Worm (Caenorhabditis elegans) whole organism, L3 larva: ENCODE results near the gene F45G2.9.

ENCODE experiments used
- R02D3.7 ChIP-seq: fragments of 150-350 bp; optimal IDR thresholded peaks from 2 replicates; lab custom pipeline; 2014; ENCODE audit warnings: missing biosample characterization, missing genetic modification characterization
- ZK546.5 ChIP-seq: sonication (generic microtip); optimal IDR thresholded peaks from 2 replicates; lab custom pipeline; 2017; ENCODE audit warnings: missing biosample characterization, missing genetic modification characterization
- ama-1 ChIP-seq: fragments of 150-350 bp; optimal IDR thresholded peaks from 2 replicates; lab custom pipeline; 2018
- ceh-16 ChIP-seq: sonication (generic microtip); optimal IDR thresholded peaks from 2 replicates; lab custom pipeline; 2017; ENCODE audit warnings: missing biosample characterization, missing genetic modification characterization
- ceh-28 ChIP-seq: fragments of 150-350 bp; optimal IDR thresholded peaks from 2 replicates; lab custom pipeline; 2014; ENCODE audit warnings: missing biosample characterization, missing genetic modification reagents, missing genetic modification characterization
- ceh-82 ChIP-seq: fragments of 150-350 bp; optimal IDR thresholded peaks from 2 replicates; lab custom pipeline; 2014; ENCODE audit warnings: missing biosample characterization, missing genetic modification characterization
- ceh-9 ChIP-seq: sonication (generic microtip); optimal IDR thresholded peaks from 2 replicates; lab custom pipeline; 2018; ENCODE audit warnings: missing biosample characterization, missing genetic modification characterization
- egl-27 ChIP-seq: sonication (generic microtip); optimal IDR thresholded peaks from 4 replicates; lab custom pipeline; 2017; ENCODE audit warnings: missing biosample characterization, missing genetic modification reagents, missing genetic modification characterization
- egl-5 ChIP-seq: fragments of 150-350 bp; optimal IDR thresholded peaks from 2 replicates; lab custom pipeline; 2017; ENCODE audit warnings: missing biosample characterization, missing genetic modification reagents, missing genetic modification characterization, inconsistent platforms
- elt-1 ChIP-seq: fragments of 150-350 bp; optimal IDR thresholded peaks from 2 replicates; lab custom pipeline; 2014; ENCODE audit warnings: missing biosample characterization, missing genetic modification characterization
- elt-2 ChIP-seq: sonication (generic microtip); optimal IDR thresholded peaks from 2 replicates; lab custom pipeline; 2016; ENCODE audit warnings: missing genetic modification reagents, mild to moderate bottlenecking, missing genetic modification characterization, missing compliant biosample characterization
- elt-3 ChIP-seq, 3 experiments: fragments of 150-350 bp in 1 of 3; sonication (generic microtip) in 2 of 3; optimal IDR thresholded peaks; 2 replicates in 2 of 3; 4 replicates in 1 of 3; lab custom pipeline; 2014 to 2017; ENCODE audit warnings: missing biosample characterization in 3 of 3, missing genetic modification characterization in 3 of 3
- eor-1 ChIP-seq, 2 experiments: fragments of 150-350 bp; optimal IDR thresholded peaks; 2 replicates each; lab custom pipeline; 2014 to 2018; ENCODE audit warnings: missing biosample characterization in 2 of 2, missing genetic modification characterization in 2 of 2
- fkh-10 ChIP-seq: sonication (generic microtip); optimal IDR thresholded peaks from 2 replicates; lab custom pipeline; 2017; ENCODE audit warnings: missing biosample characterization, missing genetic modification reagents, missing genetic modification characterization
- fkh-2 ChIP-seq: fragments of 150-350 bp; optimal IDR thresholded peaks from 2 replicates; lab custom pipeline; 2014; ENCODE audit warnings: missing biosample characterization, missing genetic modification reagents, missing genetic modification characterization
- hmg-11 ChIP-seq: sonication (generic microtip); optimal IDR thresholded peaks from 2 replicates; lab custom pipeline; 2016; ENCODE audit warnings: missing genetic modification characterization, missing compliant biosample characterization
- jun-1 ChIP-seq: fragments of 150-350 bp; optimal IDR thresholded peaks from 2 replicates; lab custom pipeline; 2014; ENCODE audit warnings: missing biosample characterization, missing genetic modification reagents, missing genetic modification characterization
- lin-15B ChIP-seq: fragments of 150-350 bp; optimal IDR thresholded peaks from 2 replicates; lab custom pipeline; 2014; ENCODE audit warnings: missing biosample characterization, missing genetic modification characterization
- lin-39 ChIP-seq: fragments of 150-350 bp; optimal IDR thresholded peaks from 2 replicates; lab custom pipeline; 2018; ENCODE audit warnings: missing biosample characterization, missing genetic modification reagents, missing genetic modification characterization
- lsy-12 ChIP-seq: sonication (generic microtip); optimal IDR thresholded peaks from 2 replicates; lab custom pipeline; 2016; ENCODE audit warnings: mild to moderate bottlenecking, missing genetic modification characterization, missing compliant biosample characterization
- mdl-1 ChIP-seq: fragments of 150-350 bp; optimal IDR thresholded peaks from 2 replicates; lab custom pipeline; 2014; ENCODE audit warnings: missing biosample characterization, missing genetic modification characterization
- mml-1 ChIP-seq: fragments of 150-350 bp; sonication (generic microtip); optimal IDR thresholded peaks from 3 replicates; lab custom pipeline; 2014; ENCODE audit warnings: missing biosample characterization, missing genetic modification characterization
- nfya-1 ChIP-seq: sonication (generic microtip); optimal IDR thresholded peaks from 2 replicates; lab custom pipeline; 2017; ENCODE audit warnings: missing genetic modification characterization, mild to moderate bottlenecking, missing compliant biosample characterization, antibody characterized with exemption, moderate library complexity; ENCODE audit not compliant: insufficient read depth
- nhr-11 ChIP-seq: fragments of 150-350 bp; optimal IDR thresholded peaks from 2 replicates; lab custom pipeline; 2014; ENCODE audit warnings: missing biosample characterization, missing genetic modification characterization
- nhr-12 ChIP-seq: fragments of 150-350 bp; optimal IDR thresholded peaks from 2 replicates; lab custom pipeline; 2014; ENCODE audit warnings: missing biosample characterization, missing genetic modification characterization
- nhr-23 ChIP-seq: fragments of 150-350 bp; optimal IDR thresholded peaks from 2 replicates; lab custom pipeline; 2014; ENCODE audit warnings: missing biosample characterization, missing genetic modification reagents, missing genetic modification characterization
- nhr-25 ChIP-seq: sonication (generic microtip); optimal IDR thresholded peaks from 2 replicates; lab custom pipeline; 2017; ENCODE audit warnings: missing biosample characterization, missing genetic modification characterization
- nhr-28 ChIP-seq: fragments of 150-350 bp; optimal IDR thresholded peaks from 2 replicates; lab custom pipeline; 2014; ENCODE audit warnings: missing biosample characterization, missing genetic modification characterization
- nhr-43 ChIP-seq: sonication (generic microtip); optimal IDR thresholded peaks from 2 replicates; lab custom pipeline; 2016; ENCODE audit warnings: mild to moderate bottlenecking, missing genetic modification characterization, missing compliant biosample characterization; ENCODE audit not compliant: poor library complexity, severe bottlenecking
- nhr-67 ChIP-seq: fragments of 150-350 bp; optimal IDR thresholded peaks from 2 replicates; lab custom pipeline; 2014; ENCODE audit warnings: missing biosample characterization, missing genetic modification characterization
- nhr-76 ChIP-seq: fragments of 150-350 bp; sonication (generic microtip); optimal IDR thresholded peaks from 5 replicates; lab custom pipeline; 2014; ENCODE audit warnings: missing biosample characterization, missing genetic modification characterization
- nhr-77 ChIP-seq: fragments of 150-350 bp; optimal IDR thresholded peaks from 2 replicates; lab custom pipeline; 2014; ENCODE audit warnings: missing biosample characterization, missing genetic modification characterization
- pha-4 ChIP-seq: fragments of 150-350 bp; optimal IDR thresholded peaks from 2 replicates; lab custom pipeline; 2014; ENCODE audit warnings: missing biosample characterization, missing genetic modification reagents, missing genetic modification characterization
- pqm-1 ChIP-seq: fragments of 150-350 bp; optimal IDR thresholded peaks from 2 replicates; lab custom pipeline; 2017; ENCODE audit warnings: missing biosample characterization, missing genetic modification characterization, inconsistent platforms
- sea-2 ChIP-seq: fragments of 150-350 bp; sonication (generic microtip); optimal IDR thresholded peaks from 4 replicates; lab custom pipeline; 2014; ENCODE audit warnings: missing biosample characterization, missing genetic modification reagents, missing genetic modification characterization
- skn-1 ChIP-seq: fragments of 150-350 bp; optimal IDR thresholded peaks from 2 replicates; lab custom pipeline; 2014; ENCODE audit warnings: missing biosample characterization, missing genetic modification characterization
- snpc-4 ChIP-seq: fragments of 150-350 bp; optimal IDR thresholded peaks from 2 replicates; lab custom pipeline; 2014; ENCODE audit warnings: missing biosample characterization, missing genetic modification characterization
- tbx-2 ChIP-seq: sonication (generic microtip); optimal IDR thresholded peaks from 2 replicates; lab custom pipeline; 2016; ENCODE audit warnings: mild to moderate bottlenecking, missing genetic modification characterization, missing compliant biosample characterization
- unc-39 ChIP-seq: sonication (generic microtip); optimal IDR thresholded peaks from 4 replicates; lab custom pipeline; 2017; ENCODE audit warnings: missing biosample characterization, missing genetic modification characterization
- unc-62 ChIP-seq: fragments of 150-350 bp; sonication (generic microtip); optimal IDR thresholded peaks from 4 replicates; lab custom pipeline; 2014; ENCODE audit warnings: missing biosample characterization, missing genetic modification reagents, missing genetic modification characterization
- zag-1 ChIP-seq: fragments of 150-350 bp; optimal IDR thresholded peaks from 2 replicates; lab custom pipeline; 2014; ENCODE audit warnings: missing biosample characterization, missing genetic modification characterization
- ztf-11 ChIP-seq: fragments of 150-350 bp; optimal IDR thresholded peaks from 2 replicates; lab custom pipeline; 2014; ENCODE audit warnings: missing biosample characterization, missing genetic modification characterization
- ztf-4 ChIP-seq: fragments of 150-350 bp; optimal IDR thresholded peaks from 2 replicates; lab custom pipeline; 2014; ENCODE audit warnings: missing biosample characterization, missing genetic modification characterization

Gene F45G2.9

ce11 chrIII:13465918-13466592 is 29.3 kb upstream of the F45G2.9 start, which contains the start of gene cdk-5:
cdk-5 (minus strand) TSS chrIII:13466342.
- TF ChIP-seq nhr-25 (tag; lab: Kevin White, UChicago): peak; percentile 91
- no peak for TF ChIP-seq elt-3 (tag; optimal IDR thresholded peaks at IDR 0.05; lab: Kevin White, UChicago)
- peak in 1 of 2 experiments; percentile 58 for TF ChIP-seq eor-1 (tag; optimal IDR thresholded peaks at IDR 0.05; lab: Kevin White, UChicago)
- TF ChIP-seq ztf-4 (tag; lab: Kevin White, UChicago): peak; percentile 49
- peak; percentile 34 for TF ChIP-seq R02D3.7 (tag; lab: Kevin White, UChicago)
- peak; percentile 76 for TF ChIP-seq lsy-12 (tag; lab: Kevin White, UChicago)
- TF ChIP-seq ceh-28 (tag; lab: Kevin White, UChicago): peak; percentile 95
- no peak for TF ChIP-seq mdl-1 (tag; lab: Kevin White, UChicago)
- TF ChIP-seq elt-2 (tag; lab: Kevin White, UChicago): peak; percentile 50
- TF ChIP-seq nhr-12 (tag; lab: Kevin White, UChicago): no peak
- peak; percentile 97 for TF ChIP-seq pha-4
- peak; percentile 51 for TF ChIP-seq fkh-10 (GFP tag; lab: Kevin White, UChicago)
- TF ChIP-seq unc-39 (tag; lab: Kevin White, UChicago): no peak
- peak; percentile 28 for TF ChIP-seq nhr-77 (tag; lab: Kevin White, UChicago)
- TF ChIP-seq nhr-23 (tag; lab: Kevin White, UChicago): peak; percentile 95
- TF ChIP-seq sea-2 (GFP tag; lab: Kevin White, UChicago): no peak
- peak; percentile 61 for TF ChIP-seq pqm-1 (tag; lab: Kevin White, UChicago)
- no peak for TF ChIP-seq ceh-9
- peak; percentile 95 for TF ChIP-seq nfya-1 (tag; lab: Kevin White, UChicago)
- no peak for TF ChIP-seq nhr-76 (tag; lab: Kevin White, UChicago)
- TF ChIP-seq ama-1 (lab: Kevin White, UChicago): peak; percentile 74
- peak; percentile 89 for TF ChIP-seq skn-1
- TF ChIP-seq unc-62 (GFP tag; lab: Kevin White, UChicago): no peak
- TF ChIP-seq lin-39 (tag; lab: Kevin White, UChicago): peak; percentile 56
- no peak for TF ChIP-seq nhr-11 (tag; lab: Kevin White, UChicago)
- no peak for TF ChIP-seq egl-5 (tag; lab: Kevin White, UChicago)
- TF ChIP-seq fkh-2: no peak
- peak; percentile 71 for TF ChIP-seq tbx-2
- TF ChIP-seq jun-1 (tag; lab: Kevin White, UChicago): peak; percentile 84
- peak; percentile 64 for TF ChIP-seq ZK546.5 (tag; lab: Kevin White, UChicago)
- TF ChIP-seq ceh-82 (tag; lab: Kevin White, UChicago): peak; percentile 48
- peak; percentile 82 for TF ChIP-seq snpc-4
- TF ChIP-seq lin-15B (tag; lab: Kevin White, UChicago): peak; percentile 86
- TF ChIP-seq nhr-43: peak; percentile 90
- TF ChIP-seq hmg-11: peak; percentile 49
- TF ChIP-seq elt-1 (tag; lab: Kevin White, UChicago): peak; percentile 60
- TF ChIP-seq nhr-28 (tag; lab: Kevin White, UChicago): no peak
- TF ChIP-seq, all 47 proteins: peak for 25

- TF ChIP-seq unc-62 (GFP tag; lab: Kevin White, UChicago) (peak; percentile 61), ztf-4 (tag; lab: Kevin White, UChicago) (no peak), egl-27 (tag; lab: Kevin White, UChicago) (no peak), nhr-67 (no peak), hmg-11 (peak; percentile 32), nhr-28 (tag; lab: Kevin White, UChicago) (no peak), sea-2 (GFP tag; lab: Kevin White, UChicago) (no peak), R02D3.7 (tag; lab: Kevin White, UChicago) (peak; percentile 26), ama-1 (lab: Kevin White, UChicago) (peak; percentile 99), unc-39 (tag; lab: Kevin White, UChicago) (no peak), zag-1 (tag; lab: Kevin White, UChicago) (no peak), lsy-12 (tag; lab: Kevin White, UChicago) (peak; percentile 75), tbx-2 (peak; percentile 53), elt-3 (tag; optimal IDR thresholded peaks at IDR 0.05; lab: Kevin White, UChicago) (peak in 2 of 3 experiments; percentile 52 to 73), mdl-1 (tag; lab: Kevin White, UChicago) (no peak), mml-1 (tag; lab: Kevin White, UChicago) (no peak), nhr-23 (tag; lab: Kevin White, UChicago) (peak; percentile 77), nhr-11 (tag; lab: Kevin White, UChicago) (peak; percentile 54), nhr-77 (tag; lab: Kevin White, UChicago) (peak; percentile 63), fkh-2 (no peak), pqm-1 (tag; lab: Kevin White, UChicago) (peak; percentile 96), lin-15B (tag; lab: Kevin White, UChicago) (peak; percentile 34), nhr-25 (tag; lab: Kevin White, UChicago) (peak; percentile 37), ZK546.5 (tag; lab: Kevin White, UChicago) (peak; percentile 50), jun-1 (tag; lab: Kevin White, UChicago) (peak; percentile 85), snpc-4 (peak; percentile 7), ceh-28 (tag; lab: Kevin White, UChicago) (peak; percentile 89), fkh-10 (GFP tag; lab: Kevin White, UChicago) (no peak), pha-4 (peak; percentile 85), ceh-16 (tag; lab: Kevin White, UChicago) (no peak), eor-1 (tag; optimal IDR thresholded peaks at IDR 0.05; lab: Kevin White, UChicago) (no peak), nhr-76 (tag; lab: Kevin White, UChicago) (peak; percentile 55), ztf-11 (tag; lab: Kevin White, UChicago) (no peak), egl-5 (tag; lab: Kevin White, UChicago) (no peak), skn-1 (no peak)
Observed at ce11 chrIII:13464493-13465362, 28.0 kb upstream of the F45G2.9 start, which contains the start of gene kel-3. kel-3 (plus strand) TSS chrIII:13464820.
